Fruit fly (Drosophila melanogaster): ENCODE results near the gene Ir76a.
A peak's percentile ranks its signal among the peaks of the same experiment; 100 is the strongest.

Ir76a gene

DNA sequence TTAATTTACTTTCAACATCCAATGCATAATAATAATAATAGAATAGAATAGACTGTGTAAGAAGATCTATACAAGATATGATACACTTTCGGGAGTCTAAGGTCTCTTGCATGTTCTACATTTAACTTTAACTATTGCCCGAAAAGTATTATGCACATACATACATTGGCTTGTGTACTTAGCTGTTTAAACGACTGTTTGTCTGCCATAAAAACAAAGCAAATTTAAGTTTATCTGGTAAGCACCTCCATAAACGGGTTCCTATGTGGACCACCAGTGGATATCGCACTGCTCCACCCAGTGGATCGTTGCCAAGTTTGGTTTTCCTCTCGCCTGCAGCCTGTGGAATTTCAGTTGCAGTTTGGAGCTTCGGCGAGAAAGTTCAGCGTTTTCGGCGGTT lies 47.9 kb downstream of the Ir76a start (continued):
- TF ChIP-seq wek (GFP tag; optimal IDR thresholded peaks at IDR 0.05) (peak; percentile 76), salm (tag; optimal IDR thresholded peaks at IDR 0.05) (peak; percentile 55), CG4730 (GFP tag; IDR thresholded peaks at IDR 0.05) (no peak), Hmr (GFP tag; optimal IDR thresholded peaks at IDR 0.05) (peak; percentile 77), mirr (GFP tag; optimal IDR thresholded peaks at IDR 0.05) (peak; percentile 59), Med (GFP tag) (peak; percentile 13), MTF-1 (GFP tag; optimal IDR thresholded peaks at IDR 0.05; ENCODE audit: borderline replicate concordance) (peak; percentile 24), Antp (GFP tag; optimal IDR thresholded peaks at IDR 0.05) (peak; percentile 10), CG16863 (GFP tag; optimal IDR thresholded peaks at IDR 0.05) (no peak), unpg (GFP tag; optimal IDR thresholded peaks at IDR 0.05) (peak; percentile 52), CG31365 (tag; optimal IDR thresholded peaks at IDR 0.05) (peak; percentile 30), CG13894 (tag; optimal IDR thresholded peaks at IDR 0.05) (peak; percentile 9), CG12219 (GFP tag; optimal IDR thresholded peaks at IDR 0.05) (peak; percentile 8), HLH3B (GFP tag; IDR thresholded peaks at IDR 0.05) (0 out of 2 replicates have a peak, but pooled peaks have one; percentile 6), CG11723 (GFP tag; optimal IDR thresholded peaks at IDR 0.05) (no peak), scrt (GFP tag; optimal IDR thresholded peaks at IDR 0.05) (peak; percentile 25), CG9817 (tag; optimal IDR thresholded peaks at IDR 0.05) (peak; percentile 10), nerfin-1 (tag; optimal IDR thresholded peaks at IDR 0.05) (no peak), dmrt11E (tag; optimal IDR thresholded peaks at IDR 0.05) (no peak), CG17912 (GFP tag; optimal IDR thresholded peaks at IDR 0.05) (peak; percentile 21), NK7.1 (GFP tag; optimal IDR thresholded peaks at IDR 0.05) (peak; percentile 34), CG7987 (GFP tag; optimal IDR thresholded peaks at IDR 0.05) (peak; percentile 39), HHEX (GFP tag; optimal IDR thresholded peaks at IDR 0.05) (peak; percentile 41), NfI (GFP tag; optimal IDR thresholded peaks at IDR 0.05) (no peak), Fer1 (GFP tag; optimal IDR thresholded peaks at IDR 0.05) (peak; percentile 63), CG3407 (GFP tag; optimal IDR thresholded peaks at IDR 0.05) (peak; percentile 53), Dfd (GFP tag; optimal IDR thresholded peaks at IDR 0.05) (no peak), lab (GFP tag; optimal IDR thresholded peaks at IDR 0.05) (peak; percentile 70), CG1233 (GFP tag; optimal IDR thresholded peaks at IDR 0.05) (peak; percentile 13), Meics (GFP tag; optimal IDR thresholded peaks at IDR 0.05) (peak; percentile 41), CG8388 (GFP tag; optimal IDR thresholded peaks at IDR 0.05) (no peak), CG12071 (GFP tag; optimal IDR thresholded peaks at IDR 0.05) (peak; percentile 71), Asciz (GFP tag; optimal IDR thresholded peaks at IDR 0.05) (peak; percentile 45), PHDP (tag; optimal IDR thresholded peaks at IDR 0.05) (peak; percentile 42), CG17385 (GFP tag; optimal IDR thresholded peaks at IDR 0.05) (peak; percentile 14), Vsx1 (GFP tag; optimal IDR thresholded peaks at IDR 0.05) (peak; percentile 63), Dek (tag; optimal IDR thresholded peaks at IDR 0.05) (peak; percentile 24), run (tag; optimal IDR thresholded peaks at IDR 0.05) (peak; percentile 25), CG15269 (tag; optimal IDR thresholded peaks at IDR 0.05) (peak; percentile 27), gsb (GFP tag; IDR thresholded peaks at IDR 0.05) (no peak), tap (tag; optimal IDR thresholded peaks at IDR 0.05) (peak; percentile 25), ATbp (GFP tag; optimal IDR thresholded peaks at IDR 0.05) (peak; percentile 85), CG18262 (tag; optimal IDR thresholded peaks at IDR 0.05) (no peak), sug (tag; optimal IDR thresholded peaks at IDR 0.05) (peak; percentile 34), CG7556 (GFP tag; optimal IDR thresholded peaks at IDR 0.05) (peak; percentile 37), CG13296 (GFP tag; optimal IDR thresholded peaks at IDR 0.05) (peak; percentile 67), odd (GFP tag; optimal IDR thresholded peaks at IDR 0.05) (peak; percentile 16), gro (GFP tag; optimal IDR thresholded peaks at IDR 0.05) (no peak), fd3F (GFP tag; optimal IDR thresholded peaks at IDR 0.05) (peak; percentile 17)
